Worm (Caenorhabditis elegans) whole organism, L4 larva: Measurements from ENCODE around the gene F45F2.11.

ENCODE experiments used
- F26F4.8 ChIP-seq: fragments of 200-800 bp; sonication (Bioruptor generic); conservative IDR thresholded peaks from 2 replicates; pipeline ENCODE4 v1.3.6; 2022; ENCODE audit warnings: missing genetic modification characterization, missing compliant biosample characterization
- F37D6.2 ChIP-seq: sonication (generic microtip); optimal IDR thresholded peaks from 2 replicates; lab custom pipeline; 2016; ENCODE audit warnings: mild to moderate bottlenecking, missing genetic modification characterization, missing compliant biosample characterization
- F44E2.7 ChIP-seq: fragments of 200-800 bp; sonication (Bioruptor generic); IDR thresholded peaks from 2 replicates; pipeline ENCODE4 v2.1.2; 2022; ENCODE audit warnings: missing genetic modification characterization, missing compliant biosample characterization
- F49E8.2 ChIP-seq: sonication (generic microtip); optimal IDR thresholded peaks from 2 replicates; lab custom pipeline; 2016; ENCODE audit warnings: missing compliant biosample characterization, mild to moderate bottlenecking, missing genetic modification characterization, borderline replicate concordance
- T26A8.4 ChIP-seq: fragments of 200-800 bp; sonication (Bioruptor generic); IDR thresholded peaks from 2 replicates; pipeline ENCODE4 v1.3.6; 2022; ENCODE audit warnings: missing genetic modification characterization, missing compliant biosample characterization
- Y48G9A.11 ChIP-seq: fragments of 200-800 bp; sonication (Bioruptor generic); IDR thresholded peaks from 2 replicates; pipeline ENCODE4 v1.3.6; 2022; ENCODE audit warnings: missing genetic modification reagents, missing genetic modification characterization, missing compliant biosample characterization
- Y5F2A.4 ChIP-seq: fragments of 200-800 bp; sonication (Bioruptor generic); optimal IDR thresholded peaks from 2 replicates; lab custom pipeline; 2018; ENCODE audit warnings: mild to moderate bottlenecking, missing genetic modification characterization, missing compliant biosample characterization
- Y75B8A.6 ChIP-seq: fragments of 200-800 bp; sonication (Bioruptor generic); IDR thresholded peaks from 2 replicates; pipeline ENCODE4 v1.3.6; 2022; ENCODE audit warnings: missing genetic modification reagents, missing genetic modification characterization, missing compliant biosample characterization
- arid-1 ChIP-seq: fragments of 200-800 bp; sonication (Bioruptor generic); conservative IDR thresholded peaks from 2 replicates; pipeline ENCODE4 v1.3.6; 2022; ENCODE audit warnings: missing genetic modification reagents, missing genetic modification characterization, missing compliant biosample characterization
- ceh-20 ChIP-seq: fragments of 200-800 bp; sonication (Bioruptor generic); IDR thresholded peaks from 2 replicates; pipeline ENCODE4 v1.3.6; 2022; ENCODE audit warnings: missing genetic modification reagents, missing genetic modification characterization, missing compliant biosample characterization
- ceh-28 ChIP-seq: fragments of 150-350 bp; optimal IDR thresholded peaks from 2 replicates; lab custom pipeline; 2014; ENCODE audit warnings: missing biosample characterization, missing genetic modification reagents, missing genetic modification characterization
- ceh-44 ChIP-seq: fragments of 200-800 bp; sonication (Bioruptor generic); IDR thresholded peaks from 2 replicates; pipeline ENCODE4 v1.3.6; 2022; ENCODE audit warnings: missing genetic modification reagents, missing genetic modification characterization, missing compliant biosample characterization
- ctbp-1 ChIP-seq: fragments of 200-800 bp; sonication (Bioruptor generic); IDR thresholded peaks from 2 replicates; pipeline ENCODE4 v1.3.6; 2022; ENCODE audit warnings: missing genetic modification reagents, missing genetic modification characterization, missing compliant biosample characterization
- daf-12 ChIP-seq: fragments of 150-350 bp; optimal IDR thresholded peaks from 2 replicates; lab custom pipeline; 2014; ENCODE audit warnings: missing biosample characterization, missing genetic modification reagents, missing genetic modification characterization
- daf-16 ChIP-seq, 3 experiments: sonication (generic microtip); optimal IDR thresholded peaks; 2 replicates each; lab custom pipeline; 2016 to 2017; ENCODE audit warnings: missing genetic modification characterization in 3 of 3, missing genetic modification reagents in 3 of 3, mild to moderate bottlenecking in 2 of 3, missing compliant biosample characterization in 2 of 3, missing biosample characterization in 1 of 3, moderate library complexity in 1 of 3
- daf-19 ChIP-seq: fragments of 200-800 bp; sonication (Bioruptor generic); conservative IDR thresholded peaks from 2 replicates; pipeline ENCODE4 v1.3.6; 2022; ENCODE audit warnings: missing genetic modification characterization, missing compliant biosample characterization
- daf-8 ChIP-seq: fragments of 200-800 bp; sonication (Bioruptor generic); IDR thresholded peaks from 2 replicates; pipeline ENCODE4 v1.3.6; 2022; ENCODE audit warnings: missing genetic modification characterization, missing compliant biosample characterization
- dmd-6 ChIP-seq: fragments of 200-800 bp; sonication (Bioruptor generic); IDR thresholded peaks from 2 replicates; pipeline ENCODE4 v1.3.6; 2022; ENCODE audit warnings: missing genetic modification reagents, missing genetic modification characterization, missing compliant biosample characterization
- dmd-8 ChIP-seq: fragments of 200-800 bp; sonication (Bioruptor generic); IDR thresholded peaks from 2 replicates; pipeline ENCODE4 v1.3.6; 2022; ENCODE audit warnings: missing genetic modification characterization, missing compliant biosample characterization
- duxl-1 ChIP-seq: sonication (generic microtip); optimal IDR thresholded peaks from 2 replicates; lab custom pipeline; 2016; ENCODE audit warnings: mild to moderate bottlenecking, missing genetic modification characterization, moderate library complexity, missing compliant biosample characterization; ENCODE audit not compliant: poor library complexity
- egl-43 ChIP-seq: fragments of 200-800 bp; sonication (Bioruptor generic); IDR thresholded peaks from 2 replicates; pipeline ENCODE4 v1.3.6; 2022; ENCODE audit warnings: missing genetic modification reagents, missing genetic modification characterization, missing compliant biosample characterization
- fos-1 ChIP-seq: fragments of 150-350 bp; optimal IDR thresholded peaks from 2 replicates; lab custom pipeline; 2014; ENCODE audit warnings: missing biosample characterization, missing genetic modification characterization
- lim-7 ChIP-seq: fragments of 200-800 bp; sonication (Bioruptor generic); IDR thresholded peaks from 2 replicates; pipeline ENCODE4 v1.3.6; 2022; ENCODE audit warnings: missing genetic modification characterization, missing compliant biosample characterization
- lin-38 ChIP-seq: fragments of 200-800 bp; sonication (Bioruptor generic); IDR thresholded peaks from 2 replicates; pipeline ENCODE4 v1.3.6; 2022; ENCODE audit warnings: missing genetic modification reagents, missing genetic modification characterization, missing compliant biosample characterization
- lir-3 ChIP-seq: sonication (generic microtip); optimal IDR thresholded peaks from 2 replicates; lab custom pipeline; 2016; ENCODE audit warnings: mild to moderate bottlenecking, missing genetic modification characterization, missing compliant biosample characterization
- lsy-2 ChIP-seq, 2 experiments: fragments of 150-350 bp in 1 of 2; sonication (generic microtip) in 1 of 2; optimal IDR thresholded peaks; 2 replicates each; lab custom pipeline; 2014 to 2017; ENCODE audit warnings: missing biosample characterization in 2 of 2, missing genetic modification characterization in 2 of 2
- madf-5 ChIP-seq, 2 experiments: fragments of 200-800 bp; sonication (Bioruptor generic); IDR thresholded peaks; 2 replicates each; pipeline ENCODE4 v1.3.6; 2022; ENCODE audit warnings: missing compliant biosample characterization in 2 of 2, missing genetic modification characterization in 2 of 2
- mdl-1 ChIP-seq, 2 experiments: fragments of 150-350 bp in 1 of 2; sonication (generic microtip) in 1 of 2; optimal IDR thresholded peaks; 2 replicates each; lab custom pipeline; 2014 to 2017; ENCODE audit warnings: missing biosample characterization in 2 of 2, missing genetic modification characterization in 2 of 2
- mep-1 ChIP-seq: fragments of 150-350 bp; sonication (generic microtip); optimal IDR thresholded peaks from 3 replicates; lab custom pipeline; 2014; ENCODE audit warnings: missing biosample characterization, missing genetic modification characterization
- mes-2 ChIP-seq: sonication (generic microtip); optimal IDR thresholded peaks from 2 replicates; lab custom pipeline; 2016; ENCODE audit warnings: missing genotype, mild to moderate bottlenecking, missing genetic modification characterization, missing compliant biosample characterization; ENCODE audit not compliant: poor library complexity, severe bottlenecking
- nhr-102 ChIP-seq: sonication (generic microtip); optimal IDR thresholded peaks from 2 replicates; lab custom pipeline; 2016; ENCODE audit warnings: mild to moderate bottlenecking, missing genetic modification characterization, moderate library complexity, missing compliant biosample characterization
- nhr-11 ChIP-seq: fragments of 150-350 bp; optimal IDR thresholded peaks from 2 replicates; lab custom pipeline; 2014; ENCODE audit warnings: missing biosample characterization, missing genetic modification characterization
- nhr-111 ChIP-seq: fragments of 200-800 bp; sonication (Bioruptor generic); optimal IDR thresholded peaks from 2 replicates; lab custom pipeline; 2018; ENCODE audit warnings: mild to moderate bottlenecking, missing genetic modification characterization, missing compliant biosample characterization
- nhr-48 ChIP-seq: sonication (generic microtip); optimal IDR thresholded peaks from 2 replicates; lab custom pipeline; 2016; ENCODE audit warnings: mild to moderate bottlenecking, missing genetic modification characterization, missing compliant biosample characterization
- pha-4 ChIP-seq, 2 experiments: fragments of 150-350 bp in 1 of 2; fragments of 200-800 bp in 1 of 2; sonication (Bioruptor generic) in 1 of 2; IDR thresholded peaks in 1 of 2; optimal IDR thresholded peaks in 1 of 2; 2 replicates each; pipeline versions ENCODE4 v1.3.6 to Lab custom; 2014 to 2022; ENCODE audit warnings: missing genetic modification characterization in 2 of 2, missing genetic modification reagents in 2 of 2, missing biosample characterization in 1 of 2, missing compliant biosample characterization in 1 of 2
- php-3 ChIP-seq: fragments of 200-800 bp; sonication (Bioruptor generic); IDR thresholded peaks from 2 replicates; pipeline ENCODE4 v1.3.6; 2022; ENCODE audit warnings: missing genetic modification reagents, missing genetic modification characterization, missing compliant biosample characterization
- pqm-1 ChIP-seq: sonication (generic microtip); optimal IDR thresholded peaks from 2 replicates; lab custom pipeline; 2017; ENCODE audit warnings: missing biosample characterization, missing genetic modification characterization
- snpc-1.2 ChIP-seq: fragments of 200-800 bp; sonication (Bioruptor generic); IDR thresholded peaks from 2 replicates; pipeline ENCODE4 v1.3.6; 2022; ENCODE audit warnings: missing genetic modification reagents, missing genetic modification characterization, missing compliant biosample characterization
- snpc-4 ChIP-seq: fragments of 150-350 bp; optimal IDR thresholded peaks from 2 replicates; lab custom pipeline; 2014; ENCODE audit warnings: missing biosample characterization, missing genetic modification characterization
- spr-1 ChIP-seq: sonication (generic microtip); optimal IDR thresholded peaks from 2 replicates; lab custom pipeline; 2016; ENCODE audit warnings: mild to moderate bottlenecking, missing genetic modification characterization, missing compliant biosample characterization
- tag-97 ChIP-seq: fragments of 200-800 bp; sonication (Bioruptor generic); IDR thresholded peaks from 2 replicates; pipeline ENCODE4 v1.3.6; 2022; ENCODE audit warnings: missing genetic modification characterization, missing compliant biosample characterization
- vab-7 ChIP-seq: fragments of 200-800 bp; sonication (Bioruptor generic); IDR thresholded peaks from 2 replicates; pipeline ENCODE4 v1.3.6; 2022; ENCODE audit warnings: missing genetic modification reagents, missing genetic modification characterization, missing compliant biosample characterization
- zfp-3 ChIP-seq: fragments of 200-800 bp; sonication (Bioruptor generic); conservative IDR thresholded peaks from 2 replicates; pipeline ENCODE4 v1.3.6; 2022; ENCODE audit warnings: missing genetic modification reagents, missing genetic modification characterization, missing compliant biosample characterization
- zip-11 ChIP-seq: fragments of 200-800 bp; sonication (Bioruptor generic); IDR thresholded peaks from 2 replicates; pipeline ENCODE4 v1.3.6; 2022; ENCODE audit warnings: missing genetic modification characterization, missing compliant biosample characterization
- zip-2 ChIP-seq: fragments of 150-350 bp; optimal IDR thresholded peaks from 2 replicates; lab custom pipeline; 2014; ENCODE audit warnings: missing biosample characterization, missing genetic modification characterization
- ztf-11 ChIP-seq: fragments of 150-350 bp; optimal IDR thresholded peaks from 2 replicates; lab custom pipeline; 2014; ENCODE audit warnings: missing biosample characterization, missing genetic modification characterization

Gene F45F2.11

DNA sequence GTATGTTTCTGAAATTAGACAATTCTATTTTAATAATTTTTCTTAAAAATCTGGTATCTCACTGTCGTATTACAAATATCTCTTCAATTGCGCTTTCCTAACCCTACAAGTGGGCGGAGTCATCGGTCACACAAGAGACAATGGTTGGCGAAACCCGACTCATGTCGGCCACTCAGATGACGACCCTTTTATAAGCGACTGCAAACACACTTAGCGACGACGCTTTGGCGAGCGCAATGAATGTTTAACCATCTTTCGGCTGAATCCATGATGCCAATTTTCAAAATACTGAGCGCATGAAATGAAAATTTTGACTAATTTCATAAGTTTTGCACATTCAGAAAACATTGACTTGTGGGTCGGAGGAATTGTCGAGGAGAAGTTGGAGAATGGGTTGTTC is 20.3 kb downstream of the F45F2.11 start (continued):
- TF ChIP-seq Y5F2A.4 (peak; percentile 98), zip-2 (tag; lab: Kevin White, UChicago) (peak; percentile 66), nhr-48 (peak; percentile 92)

DNA sequence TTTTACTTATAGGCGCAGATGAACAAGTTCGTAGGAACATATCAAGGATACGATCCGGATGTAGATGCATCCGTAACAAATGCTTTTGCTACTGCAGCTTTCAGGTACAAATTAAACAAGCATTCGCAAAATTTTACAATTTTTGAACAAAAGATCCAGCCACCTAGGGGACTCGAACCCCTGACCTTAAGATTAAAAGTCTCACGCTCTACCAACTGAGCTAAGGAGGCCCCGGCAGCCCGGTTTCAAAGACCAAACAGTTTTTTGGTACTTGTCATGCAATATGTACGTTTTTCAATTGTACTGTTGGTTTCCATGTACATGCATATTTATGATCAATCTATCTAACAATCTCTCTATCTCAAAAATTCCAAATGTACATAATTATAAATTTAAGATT is 21.3 kb downstream of the F45F2.11 start:
- TF ChIP-seq dmd-6 (no peak), ceh-20 (peak; percentile 45; the same call in 1 of the 2 replicates), daf-8 (GFP tag; lab: Robert Waterston, UW) (0 out of 2 replicates have a peak, but pooled peaks have one; percentile 27), lir-3 (tag; lab: Kevin White, UChicago) (peak; percentile 15), F37D6.2 (tag; lab: Kevin White, UChicago) (no peak), lim-7 (GFP tag; lab: Robert Waterston, UW) (peak; percentile 91), dmd-8 (peak; percentile 92), pqm-1 (no peak), lsy-2 (tag; optimal IDR thresholded peaks at IDR 0.05; lab: Kevin White, UChicago) (no peak), daf-16 (GFP tag; optimal IDR thresholded peaks at IDR 0.05; lab: Kevin White, UChicago) (peak in 1 of 2 experiments; percentile 8), daf-16 (tag; optimal IDR thresholded peaks at IDR 0.05; lab: Kevin White, UChicago) (no peak), ceh-28 (tag; lab: Kevin White, UChicago) (no peak), mep-1 (no peak), nhr-11 (tag; lab: Kevin White, UChicago) (no peak), Y48G9A.11 (GFP tag; lab: Robert Waterston, UW) (0 out of 2 replicates have a peak, but pooled peaks have one; percentile 40), F26F4.8 (GFP tag; lab: Robert Waterston, UW) (peak; percentile 60; the same call in 1 of the 2 replicates), snpc-1.2 (GFP tag; lab: Robert Waterston, UW) (peak; percentile 52; the same call in 1 of the 2 replicates), vab-7 (peak; percentile 42; the same call in 1 of the 2 replicates), lin-38 (GFP tag; lab: Robert Waterston, UW) (peak; percentile 67), F44E2.7 (peak; percentile 49; the same call in 1 of the 2 replicates), ceh-44 (GFP tag; lab: Robert Waterston, UW) (0 out of 2 replicates have a peak, but pooled peaks have one; percentile 44), daf-19 (GFP tag; lab: Robert Waterston, UW) (peak; percentile 66; the same call in 1 of the 2 replicates), T26A8.4 (0 out of 2 replicates have a peak, but pooled peaks have one; percentile 39), zfp-3 (GFP tag; lab: Robert Waterston, UW) (no peak), mes-2 (tag; lab: Kevin White, UChicago) (no peak), arid-1 (GFP tag; lab: Robert Waterston, UW) (peak; percentile 47; the same call in 1 of the 2 replicates), duxl-1 (tag; lab: Kevin White, UChicago) (peak; percentile 27), snpc-4 (tag; lab: Kevin White, UChicago) (no peak), madf-5 (GFP tag; IDR thresholded peaks at IDR 0.05; lab: Robert Waterston, UW) (0 out of 4 replicates have a peak, but pooled peaks have one; percentile 51 to 66), Y75B8A.6 (GFP tag; lab: Robert Waterston, UW) (no peak), pha-4 (GFP tag; IDR thresholded peaks at IDR 0.05; lab: Robert Waterston, UW) (peak; percentile 53; the same call in 1 of the 2 replicates), pha-4 (tag; optimal IDR thresholded peaks at IDR 0.05; lab: Kevin White, UChicago) (no peak), php-3 (GFP tag; lab: Robert Waterston, UW) (no peak), egl-43 (GFP tag; lab: Robert Waterston, UW) (peak; percentile 52; the same call in 1 of the 2 replicates), ztf-11 (tag; lab: Kevin White, UChicago) (no peak)
- TF ChIP-seq, all 104 proteins: peak for 20

DNA sequence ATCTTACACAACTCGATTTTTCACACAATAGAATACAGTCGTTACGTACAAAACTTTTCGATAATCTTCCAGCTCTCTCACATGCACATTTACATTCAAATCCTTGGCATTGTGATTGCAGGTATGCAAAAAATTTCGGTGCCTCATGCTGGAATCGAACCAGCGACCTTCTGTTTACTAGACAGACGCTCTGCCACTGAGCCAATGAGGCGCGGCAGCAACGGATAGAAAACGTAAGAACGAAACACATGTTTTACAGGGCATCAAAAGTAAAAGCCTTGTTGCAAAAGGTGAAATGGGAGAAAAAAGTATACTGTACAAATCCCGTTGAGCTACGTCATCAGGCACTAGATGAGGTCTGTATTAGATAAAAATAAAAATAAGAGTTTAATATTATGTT is 24.7 kb downstream of the F45F2.11 start:
- TF ChIP-seq F44E2.7 (0 out of 2 replicates have a peak, but pooled peaks have one; percentile 20), nhr-102 (tag; lab: Kevin White, UChicago) (no peak), spr-1 (tag; lab: Kevin White, UChicago) (no peak), ceh-20 (no peak), zip-11 (GFP tag; lab: Robert Waterston, UW) (no peak), snpc-1.2 (GFP tag; lab: Robert Waterston, UW) (peak; percentile 69), ctbp-1 (GFP tag; lab: Robert Waterston, UW) (peak; percentile 72), F26F4.8 (GFP tag; lab: Robert Waterston, UW) (0 out of 2 replicates have a peak, but pooled peaks have one; percentile 41), nhr-111 (GFP tag; lab: Kevin White, UChicago) (peak; percentile 15), Y75B8A.6 (GFP tag; lab: Robert Waterston, UW) (no peak), fos-1 (tag; lab: Kevin White, UChicago) (no peak), zip-2 (tag; lab: Kevin White, UChicago) (no peak), daf-12 (tag; lab: Kevin White, UChicago) (no peak), mdl-1 (tag; optimal IDR thresholded peaks at IDR 0.05; lab: Kevin White, UChicago) (no peak), tag-97 (GFP tag; lab: Robert Waterston, UW) (no peak), F49E8.2 (tag; lab: Kevin White, UChicago) (no peak)
